1 fruit fly cellular context compared by ENCODE assay signal in genomic region chrX:5754837-5755828, dm6.
TF ChIP-seq lines count a peak whose summit lies in the region.

TSS of gene lin-52 (minus strand) at chrX:5754958.
TSS of gene CG15771 (plus strand) at chrX:5755574.

TF ChIP-seq in whole organism, embryonic, 481 proteins besides CTCF, POLR2A, EP300 and RAD21 (continued from another document and continues in another):
- TF ChIP-seq disco-r (GFP tag; optimal IDR thresholded peaks at IDR 0.05; lab: Kevin White, UChicago) (peak; percentile 52), CG5245 (GFP tag; optimal IDR thresholded peaks at IDR 0.05; lab: Kevin White, UChicago) (peak; percentile 83), H15 (GFP tag; IDR thresholded peaks at IDR 0.05; lab: Robert Waterston, UW) (peak; percentile 91), shn (GFP tag; optimal IDR thresholded peaks at IDR 0.05; lab: Kevin White, UChicago) (peak; percentile 43), Pdp1 (GFP tag; optimal IDR thresholded peaks at IDR 0.05; lab: Kevin White, UChicago) (peak; percentile 63 to 86), hth (optimal IDR thresholded peaks at IDR 0.05; lab: Kevin White, UChicago) (no peak), Elba2 (GFP tag; optimal IDR thresholded peaks at IDR 0.05; lab: Kevin White, UChicago) (no peak), Kr (GFP tag; optimal IDR thresholded peaks at IDR 0.05; lab: Kevin White, UChicago) (peak; percentile 50), yki (optimal IDR thresholded peaks at IDR 0.05; lab: Kevin White, UChicago) (no peak), CG10147 (GFP tag; optimal IDR thresholded peaks at IDR 0.05; lab: Kevin White, UChicago) (peak; percentile 93), mam (GFP tag; optimal IDR thresholded peaks at IDR 0.05; lab: Kevin White, UChicago) (peak; percentile 72), btn (GFP tag; optimal IDR thresholded peaks at IDR 0.05; lab: Kevin White, UChicago) (peak; percentile 3), tx (GFP tag; optimal IDR thresholded peaks at IDR 0.05; lab: Kevin White, UChicago) (peak; percentile 35), Usf (GFP tag; optimal IDR thresholded peaks at IDR 0.05; lab: Kevin White, UChicago) (peak; percentile 92), hb (GFP tag; IDR thresholded peaks at IDR 0.05; lab: Robert Waterston, UW; ENCODE audit: partially characterized antibody) (no peak), E2f1 (GFP tag; IDR thresholded peaks at IDR 0.05; lab: Robert Waterston, UW) (peak; percentile 94), CG10565 (GFP tag; optimal IDR thresholded peaks at IDR 0.05; lab: Kevin White, UChicago) (peak; percentile 35), CG2875 (GFP tag; optimal IDR thresholded peaks at IDR 0.05; lab: Kevin White, UChicago) (peak; percentile 91), NC2α (GFP tag; optimal IDR thresholded peaks at IDR 0.05; lab: Kevin White, UChicago) (no peak), en (GFP tag; optimal IDR thresholded peaks at IDR 0.05; lab: Kevin White, UChicago) (no peak), Atf3 (GFP tag; optimal IDR thresholded peaks at IDR 0.05; lab: Kevin White, UChicago) (peak; percentile 65), CG3995 (GFP tag; optimal IDR thresholded peaks at IDR 0.05; lab: Kevin White, UChicago) (peak; percentile 55), stwl (tag; optimal IDR thresholded peaks at IDR 0.05; lab: Kevin White, UChicago) (peak; percentile 45), Aef1 (GFP tag; IDR thresholded peaks at IDR 0.05; lab: Robert Waterston, UW) (peak; percentile 95), CG8944 (GFP tag; optimal IDR thresholded peaks at IDR 0.05; lab: Kevin White, UChicago) (peak; percentile 40), CG33213 (GFP tag; optimal IDR thresholded peaks at IDR 0.05; lab: Kevin White, UChicago) (peak; percentile 18), E2f2 (GFP tag; IDR thresholded peaks at IDR 0.05; lab: Robert Waterston, UW) (peak; percentile 78), Mrtf (GFP tag; IDR thresholded peaks at IDR 0.05; lab: Robert Waterston, UW) (peak; percentile 94), H2.0 (GFP tag; IDR thresholded peaks at IDR 0.05; lab: Robert Waterston, UW) (peak; percentile 87), Mes4 (GFP tag; optimal IDR thresholded peaks at IDR 0.05; lab: Kevin White, UChicago) (peak; percentile 60), dati (GFP tag; IDR thresholded peaks at IDR 0.05; lab: Robert Waterston, UW) (peak; percentile 78), CG14014 (GFP tag; IDR thresholded peaks at IDR 0.05; lab: Robert Waterston, UW) (peak; percentile 96), Hr51 (GFP tag; optimal IDR thresholded peaks at IDR 0.05; lab: Kevin White, UChicago) (peak; percentile 65 to 96), Doc2 (GFP tag; IDR thresholded peaks at IDR 0.05; lab: Robert Waterston, UW) (peak; percentile 85), hbn (GFP tag; IDR thresholded peaks at IDR 0.05; lab: Robert Waterston, UW; ENCODE audit: partially characterized antibody) (peak; percentile 33; the same call in 1 of the 2 replicates), scrt (GFP tag; optimal IDR thresholded peaks at IDR 0.05; lab: Kevin White, UChicago) (peak; percentile 92), CG17568 (GFP tag; optimal IDR thresholded peaks at IDR 0.05; lab: Kevin White, UChicago) (peak; percentile 86), gcm (GFP tag; optimal IDR thresholded peaks at IDR 0.05; lab: Kevin White, UChicago) (peak; percentile 95), jumu (GFP tag; optimal IDR thresholded peaks at IDR 0.05; lab: Kevin White, UChicago) (peak; percentile 69), Sry-δ (GFP tag; optimal IDR thresholded peaks at IDR 0.05; lab: Kevin White, UChicago) (peak; percentile 74), oc (tag; optimal IDR thresholded peaks at IDR 0.05; lab: Kevin White, UChicago) (peak; percentile 90), Hr78 (GFP tag; optimal IDR thresholded peaks at IDR 0.05; lab: Kevin White, UChicago) (peak in 1 of 2 experiments; percentile 85), CG4820 (GFP tag; optimal IDR thresholded peaks at IDR 0.05; lab: Kevin White, UChicago) (peak; percentile 86), Neu2 (GFP tag; optimal IDR thresholded peaks at IDR 0.05; lab: Kevin White, UChicago; ENCODE audit: borderline replicate concordance) (no peak), Lpt (GFP tag; optimal IDR thresholded peaks at IDR 0.05; lab: Kevin White, UChicago) (no peak), CG15601 (tag; optimal IDR thresholded peaks at IDR 0.05; lab: Kevin White, UChicago) (peak; percentile 91), CG11504 (tag; optimal IDR thresholded peaks at IDR 0.05; lab: Kevin White, UChicago) (peak; percentile 94), trh (GFP tag; optimal IDR thresholded peaks at IDR 0.05; lab: Kevin White, UChicago) (peak; percentile 82), sr (GFP tag; IDR thresholded peaks at IDR 0.05; lab: Robert Waterston, UW) (peak; percentile 81), Nf-YC (tag; optimal IDR thresholded peaks at IDR 0.05; lab: Kevin White, UChicago) (peak; percentile 92), CG1832 (GFP tag; optimal IDR thresholded peaks at IDR 0.05; lab: Kevin White, UChicago) (peak; percentile 85), ind (GFP tag; optimal IDR thresholded peaks at IDR 0.05; lab: Kevin White, UChicago) (peak; percentile 92), slou (GFP tag; optimal IDR thresholded peaks at IDR 0.05; lab: Kevin White, UChicago) (peak; percentile 83), slp2 (GFP tag; optimal IDR thresholded peaks at IDR 0.05; lab: Kevin White, UChicago) (peak; percentile 67), CG1792 (GFP tag; optimal IDR thresholded peaks at IDR 0.05; lab: Kevin White, UChicago) (peak; percentile 37), CG8290 (GFP tag; optimal IDR thresholded peaks at IDR 0.05; lab: Kevin White, UChicago) (peak; percentile 82), CG8290 (tag; optimal IDR thresholded peaks at IDR 0.05; lab: Kevin White, UChicago) (peak; percentile 64 to 69), CG7839 (tag; optimal IDR thresholded peaks at IDR 0.05; lab: Kevin White, UChicago) (peak; percentile 96), CG13624 (GFP tag; optimal IDR thresholded peaks at IDR 0.05; lab: Kevin White, UChicago) (peak; percentile 78), vnd (GFP tag; IDR thresholded peaks at IDR 0.05; lab: Robert Waterston, UW; ENCODE audit: partially characterized antibody) (peak; percentile 64), cato (GFP tag; optimal IDR thresholded peaks at IDR 0.05; lab: Kevin White, UChicago; ENCODE audit: borderline replicate concordance) (peak; percentile 85), MESR4 (GFP tag; optimal IDR thresholded peaks at IDR 0.05; lab: Kevin White, UChicago) (peak; percentile 31), sima (GFP tag; optimal IDR thresholded peaks at IDR 0.05; lab: Kevin White, UChicago) (no peak), CG7745 (tag; optimal IDR thresholded peaks at IDR 0.05; lab: Kevin White, UChicago) (peak; percentile 39), gt (GFP tag; IDR thresholded peaks at IDR 0.05; lab: Robert Waterston, UW) (peak; percentile 77), fd102C (GFP tag; optimal IDR thresholded peaks at IDR 0.05; lab: Kevin White, UChicago) (peak; percentile 54), ap (GFP tag; IDR thresholded peaks at IDR 0.05; lab: Robert Waterston, UW) (peak; percentile 90), zfh1 (GFP tag; IDR thresholded peaks at IDR 0.05; lab: Robert Waterston, UW) (peak; percentile 94), CG17912 (GFP tag; optimal IDR thresholded peaks at IDR 0.05; lab: Kevin White, UChicago) (peak; percentile 73), CG16813 (GFP tag; IDR thresholded peaks at IDR 0.05; lab: Robert Waterston, UW; ENCODE audit: partially characterized antibody) (peak; percentile 57), pb (GFP tag; optimal IDR thresholded peaks at IDR 0.05; lab: Kevin White, UChicago) (no peak), Nf-YA (GFP tag; IDR thresholded peaks at IDR 0.05; lab: Robert Waterston, UW) (peak; percentile 83), CG12769 (tag; optimal IDR thresholded peaks at IDR 0.05; lab: Kevin White, UChicago) (peak; percentile 96), chm (GFP tag; IDR thresholded peaks at IDR 0.05; lab: Robert Waterston, UW) (peak; percentile 87), CoRest (tag; optimal IDR thresholded peaks at IDR 0.05; lab: Kevin White, UChicago) (peak; percentile 96), CG8388 (GFP tag; optimal IDR thresholded peaks at IDR 0.05; lab: Kevin White, UChicago) (peak; percentile 100), HLHmδ (GFP tag; optimal IDR thresholded peaks at IDR 0.05; lab: Kevin White, UChicago) (peak; percentile 41), nom (GFP tag; optimal IDR thresholded peaks at IDR 0.05; lab: Kevin White, UChicago) (peak; percentile 95), CkIIα-i1 (GFP tag; IDR thresholded peaks at IDR 0.05; lab: Robert Waterston, UW) (peak; percentile 76), CG30431 (GFP tag; optimal IDR thresholded peaks at IDR 0.05; lab: Kevin White, UChicago) (peak; percentile 90), mirr (GFP tag; optimal IDR thresholded peaks at IDR 0.05; lab: Kevin White, UChicago) (peak; percentile 91), pros (GFP tag; optimal IDR thresholded peaks at IDR 0.05; lab: Kevin White, UChicago) (peak; percentile 89), CG1529 (GFP tag; optimal IDR thresholded peaks at IDR 0.05; lab: Kevin White, UChicago) (peak; percentile 93), br (optimal IDR thresholded peaks at IDR 0.05; lab: Kevin White, UChicago) (no peak), fd64A (GFP tag; optimal IDR thresholded peaks at IDR 0.05; lab: Kevin White, UChicago) (peak; percentile 87), Lhr (GFP tag; optimal IDR thresholded peaks at IDR 0.05; lab: Kevin White, UChicago) (peak; percentile 73), CG6683 (GFP tag; optimal IDR thresholded peaks at IDR 0.05; lab: Kevin White, UChicago) (peak; percentile 93), CG1647 (GFP tag; optimal IDR thresholded peaks at IDR 0.05; lab: Kevin White, UChicago) (peak; percentile 53), Fer2 (tag; optimal IDR thresholded peaks at IDR 0.05; lab: Kevin White, UChicago) (peak; percentile 90), CG6654 (GFP tag; optimal IDR thresholded peaks at IDR 0.05; lab: Kevin White, UChicago) (peak; percentile 81), Vsx1 (GFP tag; optimal IDR thresholded peaks at IDR 0.05; lab: Kevin White, UChicago) (peak; percentile 89), CG9727 (GFP tag; optimal IDR thresholded peaks at IDR 0.05; lab: Kevin White, UChicago) (peak; percentile 97), CG1233 (GFP tag; optimal IDR thresholded peaks at IDR 0.05; lab: Kevin White, UChicago) (peak; percentile 91), ERR (GFP tag; optimal IDR thresholded peaks at IDR 0.05; lab: Kevin White, UChicago) (peak; percentile 59), CHES-1-like (GFP tag; optimal IDR thresholded peaks at IDR 0.05; lab: Kevin White, UChicago) (peak; percentile 33), Sry-β (GFP tag; optimal IDR thresholded peaks at IDR 0.05; lab: Kevin White, UChicago) (peak; percentile 18), unpg (GFP tag; optimal IDR thresholded peaks at IDR 0.05; lab: Kevin White, UChicago) (peak; percentile 94), kay (GFP tag; optimal IDR thresholded peaks at IDR 0.05; lab: Kevin White, UChicago) (peak; percentile 80), croc (GFP tag; conservative IDR thresholded peaks at IDR 0.05; lab: Robert Waterston, UW) (peak; percentile 93), tup (GFP tag; optimal IDR thresholded peaks at IDR 0.05; lab: Kevin White, UChicago) (peak; percentile 87), gsb (GFP tag; IDR thresholded peaks at IDR 0.05; lab: Robert Waterston, UW) (peak; percentile 92), caup (GFP tag; optimal IDR thresholded peaks at IDR 0.05; lab: Kevin White, UChicago; ENCODE audit: severe bottlenecking) (peak; percentile 94), CG34224 (GFP tag; IDR thresholded peaks at IDR 0.05; lab: Robert Waterston, UW; ENCODE audit: partially characterized antibody) (peak; percentile 64; the same call in 2 of the 3 replicates), bowl (GFP tag; IDR thresholded peaks at IDR 0.05; lab: Robert Waterston, UW) (peak; percentile 81; the same call in 1 of the 2 replicates), CG11093 (GFP tag; IDR thresholded peaks at IDR 0.05; lab: Robert Waterston, UW) (peak; percentile 96), CG16815 (GFP tag; optimal IDR thresholded peaks at IDR 0.05; lab: Kevin White, UChicago) (peak; percentile 94), Nf-YB (GFP tag; optimal IDR thresholded peaks at IDR 0.05; lab: Kevin White, UChicago) (peak; percentile 83), CG13894 (tag; optimal IDR thresholded peaks at IDR 0.05; lab: Kevin White, UChicago) (peak; percentile 95), dan (GFP tag; IDR thresholded peaks at IDR 0.05; lab: Robert Waterston, UW) (peak; percentile 86), inv (GFP tag; IDR thresholded peaks at IDR 0.05; lab: Robert Waterston, UW; ENCODE audit: partially characterized antibody) (peak; percentile 40; the same call in 1 of the 2 replicates), cwo (GFP tag; optimal IDR thresholded peaks at IDR 0.05; lab: Kevin White, UChicago) (peak; percentile 95), Dp (GFP tag; optimal IDR thresholded peaks at IDR 0.05; lab: Kevin White, UChicago) (peak; percentile 57), YL-1 (GFP tag; optimal IDR thresholded peaks at IDR 0.05; lab: Kevin White, UChicago) (peak; percentile 97), NC2β (GFP tag; optimal IDR thresholded peaks at IDR 0.05; lab: Kevin White, UChicago) (peak; percentile 28), CG2678 (tag; optimal IDR thresholded peaks at IDR 0.05; lab: Kevin White, UChicago) (peak; percentile 98), CG13123 (GFP tag; optimal IDR thresholded peaks at IDR 0.05; lab: Kevin White, UChicago) (peak; percentile 72), pzg (GFP tag; optimal IDR thresholded peaks at IDR 0.05; lab: Kevin White, UChicago) (peak; percentile 85), Bteb2 (GFP tag; optimal IDR thresholded peaks at IDR 0.05; lab: Kevin White, UChicago) (peak; percentile 40), sim (GFP tag; IDR thresholded peaks at IDR 0.05; lab: Robert Waterston, UW) (peak; percentile 92), Trl (optimal IDR thresholded peaks at IDR 0.05; lab: Kevin White, UChicago) (peak; percentile 61 to 81), Trl (GFP tag; optimal IDR thresholded peaks at IDR 0.05; lab: Kevin White, UChicago) (peak; percentile 27), bigmax (GFP tag; optimal IDR thresholded peaks at IDR 0.05; lab: Kevin White, UChicago) (no peak), CG9932 (GFP tag; IDR thresholded peaks at IDR 0.05; lab: Robert Waterston, UW) (peak; percentile 96), pita (GFP tag; optimal IDR thresholded peaks at IDR 0.05; lab: Kevin White, UChicago) (no peak), Camta (GFP tag; optimal IDR thresholded peaks at IDR 0.05; lab: Kevin White, UChicago) (peak; percentile 75), Bgb (GFP tag; IDR thresholded peaks at IDR 0.05; lab: Robert Waterston, UW; ENCODE audit: partially characterized antibody) (peak; percentile 21; the same call in 1 of the 2 replicates), CG2199 (GFP tag; IDR thresholded peaks at IDR 0.05; lab: Robert Waterston, UW) (peak; percentile 93), kah (GFP tag; optimal IDR thresholded peaks at IDR 0.05; lab: Kevin White, UChicago) (peak; percentile 91), Oli (tag; optimal IDR thresholded peaks at IDR 0.05; lab: Kevin White, UChicago) (peak; percentile 97)
